Fruit fly (Drosophila melanogaster) whole organism, prepupa: ENCODE data around the gene TfIIA-L.
A peak's percentile ranks its signal among the peaks of the same experiment; 100 is the strongest.

ENCODE experiments used
- Blimp-1 ChIP-seq: fragments of 200-800 bp; sonication (Bioruptor generic); optimal IDR thresholded peaks from 3 replicates; lab custom pipeline; 2017; ENCODE audit warnings: missing biosample characterization, missing genetic modification characterization, mild to moderate bottlenecking, moderate library complexity, missing genetic modification reagents
- CG10669 ChIP-seq: fragments of 200-800 bp; sonication (Bioruptor generic); optimal IDR thresholded peaks from 3 replicates; lab custom pipeline; 2018; ENCODE audit warnings: missing biosample characterization, mild to moderate bottlenecking, missing genetic modification characterization, moderate library complexity
- CG11294 ChIP-seq: fragments of 200-800 bp; sonication (Bioruptor generic); IDR thresholded peaks from 2 replicates; pipeline ENCODE4 v1.3.6; 2022; ENCODE audit warnings: missing biosample characterization, missing genetic modification characterization
- CG11762 ChIP-seq: fragments of 200-800 bp; sonication (Bioruptor generic); optimal IDR thresholded peaks from 3 replicates; lab custom pipeline; 2016; ENCODE audit warnings: missing biosample characterization, missing genetic modification characterization; ENCODE audit not compliant: insufficient read depth
- CG11902 ChIP-seq: fragments of 200-800 bp; sonication (Bioruptor generic); optimal IDR thresholded peaks from 3 replicates; lab custom pipeline; 2016; ENCODE audit warnings: missing biosample characterization, missing genetic modification characterization
- CG15336 ChIP-seq: fragments of 200-800 bp; sonication (Bioruptor generic); IDR thresholded peaks from 2 replicates; pipeline ENCODE4 v1.3.6; 2022; ENCODE audit warnings: missing biosample characterization, missing genetic modification characterization
- CG1621 ChIP-seq: fragments of 200-800 bp; sonication (Bioruptor generic); optimal IDR thresholded peaks from 3 replicates; lab custom pipeline; 2018; ENCODE audit warnings: missing biosample characterization, mild to moderate bottlenecking, missing genetic modification characterization
- CG3032 ChIP-seq: fragments of 200-800 bp; optimal IDR thresholded peaks from 2 replicates; lab custom pipeline; 2019; ENCODE audit warnings: missing biosample characterization, mild to moderate bottlenecking, missing genetic modification characterization, moderate library complexity
- CG32006 ChIP-seq: fragments of 200-800 bp; sonication (Bioruptor generic); optimal IDR thresholded peaks from 3 replicates; lab custom pipeline; 2017; ENCODE audit warnings: missing biosample characterization, mild to moderate bottlenecking, missing genetic modification characterization
- CG34406 ChIP-seq: fragments of 200-800 bp; sonication (Bioruptor generic); optimal IDR thresholded peaks from 3 replicates; lab custom pipeline; 2016; ENCODE audit warnings: missing biosample characterization, missing genetic modification characterization
- CG4318 ChIP-seq: fragments of 200-800 bp; sonication (Bioruptor generic); optimal IDR thresholded peaks from 3 replicates; lab custom pipeline; 2017; ENCODE audit warnings: missing biosample characterization, mild to moderate bottlenecking, missing genetic modification characterization
- CG6276 ChIP-seq: fragments of 200-800 bp; sonication (Bioruptor generic); optimal IDR thresholded peaks from 2 replicates; lab custom pipeline; 2017; ENCODE audit warnings: missing biosample characterization, mild to moderate bottlenecking, missing genetic modification characterization
- CG6854 ChIP-seq: fragments of 200-800 bp; sonication (Bioruptor generic); optimal IDR thresholded peaks from 2 replicates; lab custom pipeline; 2017; ENCODE audit warnings: missing biosample characterization, mild to moderate bottlenecking, missing genetic modification characterization
- CG8319 ChIP-seq: fragments of 200-800 bp; sonication (Bioruptor generic); optimal IDR thresholded peaks from 3 replicates; lab custom pipeline; 2016; ENCODE audit warnings: missing biosample characterization, missing genetic modification characterization
- CG8632 ChIP-seq: fragments of 200-800 bp; sonication (Bioruptor generic); optimal IDR thresholded peaks from 3 replicates; lab custom pipeline; 2016; ENCODE audit warnings: missing biosample characterization, missing genetic modification characterization
- Eip75B ChIP-seq: fragments of 200-800 bp; sonication (Bioruptor generic); optimal IDR thresholded peaks from 3 replicates; lab custom pipeline; 2016; ENCODE audit warnings: missing biosample characterization, missing genetic modification characterization
- Eip78C ChIP-seq: fragments of 200-800 bp; sonication (Bioruptor generic); peaks from one replicate; lab custom pipeline; 2016; ENCODE audit warnings: missing biosample characterization, missing genetic modification characterization
- Eip93F ChIP-seq: fragments of 200-800 bp; sonication (Bioruptor generic); optimal IDR thresholded peaks from 2 replicates; lab custom pipeline; 2016; ENCODE audit warnings: missing biosample characterization, mild to moderate bottlenecking, missing genetic modification characterization
- Ets21C ChIP-seq: fragments of 200-800 bp; sonication (Bioruptor generic); optimal IDR thresholded peaks from 3 replicates; lab custom pipeline; 2016; ENCODE audit warnings: missing biosample characterization, missing genetic modification characterization
- Ets96B ChIP-seq: fragments of 200-800 bp; optimal IDR thresholded peaks from 2 replicates; lab custom pipeline; 2019; ENCODE audit warnings: missing biosample characterization, mild to moderate bottlenecking, missing genetic modification characterization, moderate library complexity
- Gug ChIP-seq: fragments of 200-800 bp; sonication (Bioruptor generic); IDR thresholded peaks from 2 replicates; pipeline ENCODE4 v1.3.6; 2022; ENCODE audit warnings: missing biosample characterization, missing genetic modification characterization
- Hr38 ChIP-seq: sonication (Bioruptor generic); optimal IDR thresholded peaks from 2 replicates; lab custom pipeline; 2016; ENCODE audit warnings: missing biosample characterization, missing genetic modification characterization
- Hr39 ChIP-seq: fragments of 200-800 bp; sonication (Bioruptor generic); optimal IDR thresholded peaks from 2 replicates; lab custom pipeline; 2016; ENCODE audit warnings: missing biosample characterization, missing genetic modification characterization
- Met ChIP-seq: fragments of 200-800 bp; sonication (Bioruptor generic); optimal IDR thresholded peaks from 3 replicates; lab custom pipeline; 2016; ENCODE audit warnings: missing biosample characterization, missing genetic modification characterization
- Smox ChIP-seq: fragments of 200-800 bp; sonication (Bioruptor generic); optimal IDR thresholded peaks from 3 replicates; lab custom pipeline; 2016; ENCODE audit warnings: missing biosample characterization, missing genetic modification characterization
- Sox102F ChIP-seq: fragments of 200-800 bp; sonication (Bioruptor generic); optimal IDR thresholded peaks from 2 replicates; lab custom pipeline; 2016; ENCODE audit warnings: missing biosample characterization, mild to moderate bottlenecking, missing genetic modification characterization
- Sox15 ChIP-seq: fragments of 200-800 bp; sonication (Bioruptor generic); optimal IDR thresholded peaks from 3 replicates; lab custom pipeline; 2016; ENCODE audit warnings: missing biosample characterization, missing genetic modification characterization
- acj6 ChIP-seq: fragments of 200-800 bp; sonication (Bioruptor generic); optimal IDR thresholded peaks from 3 replicates; lab custom pipeline; 2016; ENCODE audit warnings: missing biosample characterization, missing genetic modification characterization
- cyc ChIP-seq: fragments of 200-800 bp; sonication (Bioruptor generic); optimal IDR thresholded peaks from 3 replicates; lab custom pipeline; 2016; ENCODE audit warnings: missing biosample characterization, missing genetic modification characterization
- dsx ChIP-seq: fragments of 200-800 bp; optimal IDR thresholded peaks from 3 replicates; lab custom pipeline; 2019; ENCODE audit warnings: missing biosample characterization, mild to moderate bottlenecking, missing genetic modification characterization, moderate library complexity; ENCODE audit not compliant: poor library complexity, severe bottlenecking
- eg ChIP-seq: fragments of 200-800 bp; sonication (Bioruptor generic); IDR thresholded peaks from 3 replicates; pipeline ENCODE4 v1.3.6; 2022; ENCODE audit warnings: missing biosample characterization, missing genetic modification characterization
- esn ChIP-seq: fragments of 200-800 bp; sonication (Bioruptor generic); optimal IDR thresholded peaks from 2 replicates; lab custom pipeline; 2016; ENCODE audit warnings: missing biosample characterization, mild to moderate bottlenecking, missing genetic modification characterization, moderate library complexity
- fd85E ChIP-seq: fragments of 200-800 bp; sonication (Bioruptor generic); optimal IDR thresholded peaks from 3 replicates; lab custom pipeline; 2016; ENCODE audit warnings: missing biosample characterization, missing genetic modification characterization
- lz ChIP-seq: fragments of 200-800 bp; sonication (Bioruptor generic); optimal IDR thresholded peaks from 3 replicates; lab custom pipeline; 2016; ENCODE audit warnings: missing biosample characterization, missing genetic modification characterization
- pdm3 ChIP-seq: fragments of 200-800 bp; sonication (Bioruptor generic); optimal IDR thresholded peaks from 3 replicates; lab custom pipeline; 2016; ENCODE audit warnings: missing biosample characterization, missing genetic modification characterization
- salr ChIP-seq, 2 experiments: fragments of 200-800 bp; sonication (Bioruptor generic); optimal IDR thresholded peaks; 3 replicates each; lab custom pipeline; 2016 to 2018; ENCODE audit warnings: missing biosample characterization in 2 of 2, missing genetic modification characterization in 2 of 2, mild to moderate bottlenecking in 1 of 2
- ss ChIP-seq, 2 experiments: fragments of 200-800 bp; sonication (Bioruptor generic); optimal IDR thresholded peaks; 2 replicates in 1 of 2; 3 replicates in 1 of 2; lab custom pipeline; 2017 to 2018; ENCODE audit warnings: mild to moderate bottlenecking in 2 of 2, missing biosample characterization in 2 of 2, missing genetic modification characterization in 2 of 2, moderate library complexity in 1 of 2
- svp ChIP-seq: fragments of 200-800 bp; sonication (Bioruptor generic); peaks from one replicate; lab custom pipeline; 2016; ENCODE audit warnings: missing biosample characterization, missing genetic modification characterization
- topi ChIP-seq: fragments of 200-800 bp; sonication (Bioruptor generic); optimal IDR thresholded peaks from 3 replicates; lab custom pipeline; 2016; ENCODE audit warnings: missing biosample characterization, missing genetic modification characterization

The TfIIA-L gene

dm6 chr3R:27224727-27225126 is 26.2 kb upstream of the TfIIA-L start (continued):
- TF ChIP-seq esn (GFP tag; lab: Kevin White, UChicago) (peak; percentile 73), Sox102F (GFP tag; lab: Kevin White, UChicago) (peak; percentile 53), lz (GFP tag; lab: Kevin White, UChicago) (peak; percentile 59), eg (peak; percentile 76), Eip93F (GFP tag; lab: Kevin White, UChicago) (no peak), Sox15 (GFP tag; lab: Kevin White, UChicago) (peak; percentile 33), Hr39 (GFP tag; lab: Kevin White, UChicago) (peak; percentile 44), CG10669 (GFP tag; lab: Kevin White, UChicago) (peak; percentile 70), Met (peak; percentile 71), acj6 (peak; percentile 66), CG15336 (GFP tag; lab: Robert Waterston, UW) (peak; percentile 70), CG3032 (tag; lab: Kevin White, UChicago) (peak; percentile 72), Gug (0 out of 2 replicates have a peak, but pooled peaks have one; percentile 36), CG8319 (peak; percentile 58), cyc (GFP tag; lab: Kevin White, UChicago) (peak; percentile 64), fd85E (GFP tag; lab: Kevin White, UChicago) (no peak), Hr38 (GFP tag; lab: Kevin White, UChicago) (no peak), CG32006 (GFP tag; lab: Kevin White, UChicago) (peak; percentile 65), salr (GFP tag; optimal IDR thresholded peaks at IDR 0.05; lab: Kevin White, UChicago) (peak; percentile 42 to 46), CG11902 (GFP tag; lab: Kevin White, UChicago) (peak; percentile 66), Eip75B (GFP tag; lab: Kevin White, UChicago) (peak; percentile 70), CG11762 (peak; percentile 29)
- TF ChIP-seq, all 60 proteins: peak for 47

DNA sequence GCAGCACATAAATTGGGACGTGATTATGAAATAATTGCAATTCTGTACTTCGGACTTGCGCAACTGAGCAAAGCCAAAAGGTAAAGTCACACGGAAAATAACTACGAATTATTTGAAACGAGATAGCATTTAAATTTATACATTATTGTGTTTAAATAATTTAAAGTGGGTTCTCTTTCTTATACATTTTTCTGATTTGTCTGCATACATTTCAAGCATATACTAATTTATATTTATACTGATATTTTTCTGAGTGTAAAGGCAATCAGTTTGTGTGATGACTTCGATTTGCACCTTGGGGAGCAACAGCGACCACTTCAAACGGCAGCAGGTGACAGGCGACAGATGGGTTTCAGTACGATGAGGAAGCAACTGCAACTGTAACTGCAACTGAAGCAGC is 25.4 kb upstream of the TfIIA-L start:
- TF ChIP-seq CG11902 (GFP tag; lab: Kevin White, UChicago) (no peak), Met (peak; percentile 13), CG8632 (GFP tag; lab: Kevin White, UChicago) (no peak), svp (GFP tag; lab: Kevin White, UChicago) (peak; percentile 57), Ets96B (tag; lab: Kevin White, UChicago) (peak; percentile 23), Eip78C (peak; percentile 73)

- TF ChIP-seq ss (GFP tag; optimal IDR thresholded peaks at IDR 0.05; lab: Kevin White, UChicago), result peak in 1 of 2 experiments; percentile 100
- peak; percentile 14 for TF ChIP-seq dsx
- no peak for TF ChIP-seq Smox (GFP tag; lab: Kevin White, UChicago)
- no peak for TF ChIP-seq esn (GFP tag; lab: Kevin White, UChicago)
- TF ChIP-seq Met, result no peak
- peak; percentile 65 for TF ChIP-seq Eip78C
- TF ChIP-seq CG11902 (GFP tag; lab: Kevin White, UChicago), result no peak
- TF ChIP-seq Blimp-1 (GFP tag; lab: Kevin White, UChicago), result peak; percentile 37
- TF ChIP-seq CG11294, result no peak
- TF ChIP-seq svp (GFP tag; lab: Kevin White, UChicago), result peak; percentile 56
- no peak for TF ChIP-seq Ets21C
- no peak for TF ChIP-seq CG8319
- TF ChIP-seq CG1621 (tag; lab: Kevin White, UChicago), result peak; percentile 30
- TF ChIP-seq CG6276 (GFP tag; lab: Kevin White, UChicago), result no peak
- TF ChIP-seq CG6854, result peak; percentile 7
- TF ChIP-seq topi (GFP tag; lab: Kevin White, UChicago), result no peak
- no peak for TF ChIP-seq CG4318 (GFP tag; lab: Kevin White, UChicago)
- TF ChIP-seq pdm3 (GFP tag; lab: Kevin White, UChicago), result no peak
- TF ChIP-seq Eip75B (GFP tag; lab: Kevin White, UChicago), result no peak
- TF ChIP-seq CG32006 (GFP tag; lab: Kevin White, UChicago), result no peak
- TF ChIP-seq Eip93F (GFP tag; lab: Kevin White, UChicago), result no peak
- TF ChIP-seq CG34406 (GFP tag; lab: Kevin White, UChicago), result no peak
These were observed 24.7 kb upstream of the TfIIA-L start for dm6 chr3R:27226080-27226648.
